Worm (Caenorhabditis elegans) whole organism, late embryonic: Measurements from ENCODE around the gene C02E7.8.

Experiments
- C38D4.7 ChIP-seq: fragments of 200-800 bp; sonication (Bioruptor generic); optimal IDR thresholded peaks from 2 replicates; lab custom pipeline; 2018; ENCODE audit warnings: mild to moderate bottlenecking, missing genetic modification characterization, moderate library complexity, missing compliant biosample characterization
- F13H6.1 ChIP-seq: sonication (generic microtip); optimal IDR thresholded peaks from 2 replicates; lab custom pipeline; 2016; ENCODE audit warnings: missing genetic modification characterization, missing compliant biosample characterization
- K02D7.2 ChIP-seq: sonication (generic microtip); optimal IDR thresholded peaks from 2 replicates; lab custom pipeline; 2017; ENCODE audit warnings: mild to moderate bottlenecking, missing genetic modification characterization, missing compliant biosample characterization
- T23F11.4 ChIP-seq: fragments of 200-800 bp; sonication (Bioruptor generic); optimal IDR thresholded peaks from 2 replicates; lab custom pipeline; 2018; ENCODE audit warnings: mild to moderate bottlenecking, missing genetic modification characterization, missing compliant biosample characterization
- Y22D7AL.16 ChIP-seq: sonication (generic microtip); optimal IDR thresholded peaks from 2 replicates; lab custom pipeline; 2016; ENCODE audit warnings: missing genetic modification characterization, missing compliant biosample characterization
- ama-1 ChIP-seq: fragments of 150-350 bp; optimal IDR thresholded peaks from 2 replicates; lab custom pipeline; 2014
- ceh-14 ChIP-seq: sonication (generic microtip); optimal IDR thresholded peaks from 2 replicates; lab custom pipeline; 2016; ENCODE audit warnings: missing genotype, missing genetic modification characterization, missing compliant biosample characterization
- ceh-19 ChIP-seq: fragments of 200-800 bp; sonication (Bioruptor generic); optimal IDR thresholded peaks from 2 replicates; lab custom pipeline; 2018; ENCODE audit warnings: mild to moderate bottlenecking, missing genetic modification characterization, missing compliant biosample characterization
- ceh-2 ChIP-seq: sonication (generic microtip); optimal IDR thresholded peaks from 2 replicates; lab custom pipeline; 2016; ENCODE audit warnings: missing genotype, missing genetic modification characterization, missing compliant biosample characterization
- ceh-22 ChIP-seq: sonication (generic microtip); optimal IDR thresholded peaks from 2 replicates; lab custom pipeline; 2017; ENCODE audit warnings: missing biosample characterization, missing genetic modification characterization
- ceh-30 ChIP-seq: fragments of 150-350 bp; optimal IDR thresholded peaks from 2 replicates; lab custom pipeline; 2014; ENCODE audit warnings: missing biosample characterization, missing genetic modification characterization
- ceh-31 ChIP-seq: sonication (generic microtip); optimal IDR thresholded peaks from 2 replicates; lab custom pipeline; 2016; ENCODE audit warnings: missing genetic modification characterization, missing compliant biosample characterization
- ceh-45 ChIP-seq: fragments of 200-800 bp; sonication (Bioruptor generic); IDR thresholded peaks from 2 replicates; pipeline ENCODE4 v1.3.6; 2022; ENCODE audit warnings: missing genetic modification reagents, missing genetic modification characterization, missing compliant biosample characterization
- ceh-9 ChIP-seq: sonication (generic microtip); optimal IDR thresholded peaks from 2 replicates; lab custom pipeline; 2016; ENCODE audit warnings: mild to moderate bottlenecking, missing genetic modification characterization, inconsistent platforms, missing compliant biosample characterization
- dmd-4 ChIP-seq: sonication (generic microtip); optimal IDR thresholded peaks from 2 replicates; lab custom pipeline; 2016; ENCODE audit warnings: borderline replicate concordance, missing genetic modification characterization, missing compliant biosample characterization
- dve-1 ChIP-seq: sonication (generic microtip); optimal IDR thresholded peaks from 2 replicates; lab custom pipeline; 2017; ENCODE audit warnings: antibody characterized with exemption, mild to moderate bottlenecking, missing genetic modification characterization, missing compliant biosample characterization
- ets-4 ChIP-seq: sonication (generic microtip); optimal IDR thresholded peaks from 2 replicates; lab custom pipeline; 2016; ENCODE audit warnings: missing genetic modification characterization, missing compliant biosample characterization
- eyg-1 ChIP-seq: sonication (generic microtip); optimal IDR thresholded peaks from 2 replicates; lab custom pipeline; 2016; ENCODE audit warnings: missing genotype, missing genetic modification characterization, missing compliant biosample characterization
- fax-1 ChIP-seq: sonication (generic microtip); optimal IDR thresholded peaks from 2 replicates; lab custom pipeline; 2016; ENCODE audit warnings: missing genotype, missing genetic modification characterization, missing compliant biosample characterization
- fkh-6 ChIP-seq: sonication (generic microtip); optimal IDR thresholded peaks from 2 replicates; lab custom pipeline; 2016; ENCODE audit warnings: missing genetic modification characterization, missing compliant biosample characterization
- gmeb-2 ChIP-seq: sonication (generic microtip); optimal IDR thresholded peaks from 2 replicates; lab custom pipeline; 2016; ENCODE audit warnings: missing genetic modification characterization, inconsistent platforms, missing compliant biosample characterization
- hlh-13 ChIP-seq: fragments of 200-800 bp; sonication (Bioruptor generic); optimal IDR thresholded peaks from 2 replicates; lab custom pipeline; 2018; ENCODE audit warnings: mild to moderate bottlenecking, missing genetic modification characterization, missing compliant biosample characterization
- hlh-30 ChIP-seq: sonication (generic microtip); optimal IDR thresholded peaks from 2 replicates; lab custom pipeline; 2017; ENCODE audit warnings: antibody characterized with exemption, missing genetic modification characterization, missing compliant biosample characterization; ENCODE audit not compliant: insufficient read depth
- lin-11 ChIP-seq: fragments of 200-800 bp; sonication (Bioruptor generic); optimal IDR thresholded peaks from 2 replicates; lab custom pipeline; 2018; ENCODE audit warnings: mild to moderate bottlenecking, missing genetic modification characterization, missing compliant biosample characterization
- nfya-1 ChIP-seq: sonication (generic microtip); optimal IDR thresholded peaks from 2 replicates; lab custom pipeline; 2017; ENCODE audit warnings: missing genetic modification characterization, mild to moderate bottlenecking, missing compliant biosample characterization, antibody characterized with exemption, moderate library complexity
- npax-4 ChIP-seq: sonication (generic microtip); optimal IDR thresholded peaks from 2 replicates; lab custom pipeline; 2016; ENCODE audit warnings: missing genetic modification characterization, missing compliant biosample characterization
- odd-2 ChIP-seq: sonication (generic microtip); optimal IDR thresholded peaks from 2 replicates; lab custom pipeline; 2017; ENCODE audit warnings: antibody characterized with exemption, mild to moderate bottlenecking, missing genetic modification characterization, missing compliant biosample characterization
- pag-3 ChIP-seq: sonication (generic microtip); optimal IDR thresholded peaks from 2 replicates; lab custom pipeline; 2016; ENCODE audit warnings: missing compliant biosample characterization, missing genetic modification characterization, borderline replicate concordance
- pat-9 ChIP-seq: fragments of 200-800 bp; sonication (Bioruptor generic); optimal IDR thresholded peaks from 2 replicates; lab custom pipeline; 2018; ENCODE audit warnings: mild to moderate bottlenecking, missing genetic modification characterization, moderate library complexity, missing compliant biosample characterization
- pax-1 ChIP-seq: fragments of 150-350 bp; optimal IDR thresholded peaks from 2 replicates; lab custom pipeline; 2014; ENCODE audit warnings: missing biosample characterization, missing genetic modification characterization
- pros-1 ChIP-seq: fragments of 150-350 bp; optimal IDR thresholded peaks from 2 replicates; lab custom pipeline; 2014; ENCODE audit warnings: missing biosample characterization, missing genetic modification reagents, missing genetic modification characterization
- rnt-1 ChIP-seq: sonication (generic microtip); optimal IDR thresholded peaks from 2 replicates; lab custom pipeline; 2016; ENCODE audit warnings: missing genetic modification characterization, missing compliant biosample characterization
- sdc-2 ChIP-seq: sonication (generic microtip); optimal IDR thresholded peaks from 2 replicates; lab custom pipeline; 2016; ENCODE audit warnings: missing genotype, missing genetic modification characterization, missing compliant biosample characterization
- sox-2 ChIP-seq: fragments of 200-800 bp; sonication (Bioruptor generic); IDR thresholded peaks from 2 replicates; pipeline ENCODE4 v1.3.6; 2022; ENCODE audit warnings: missing genetic modification reagents, missing genetic modification characterization, missing compliant biosample characterization
- sox-4 ChIP-seq: sonication (generic microtip); optimal IDR thresholded peaks from 2 replicates; lab custom pipeline; 2017; ENCODE audit warnings: mild to moderate bottlenecking, missing genetic modification characterization, inconsistent platforms, missing compliant biosample characterization
- tbx-2 ChIP-seq: sonication (generic microtip); optimal IDR thresholded peaks from 2 replicates; lab custom pipeline; 2016; ENCODE audit warnings: missing genetic modification characterization, missing compliant biosample characterization
- ttx-3 ChIP-seq: sonication (generic microtip); optimal IDR thresholded peaks from 2 replicates; lab custom pipeline; 2016; ENCODE audit warnings: missing genetic modification reagents, missing genetic modification characterization, missing compliant biosample characterization
- unc-3 ChIP-seq, 2 experiments: fragments of 200-800 bp in 1 of 2; sonication (Bioruptor generic) in 1 of 2; sonication (generic microtip) in 1 of 2; conservative IDR thresholded peaks in 1 of 2; optimal IDR thresholded peaks in 1 of 2; 2 replicates each; pipeline versions ENCODE4 v1.3.6 to Lab custom; 2016 to 2022; ENCODE audit warnings: missing compliant biosample characterization in 2 of 2, missing genetic modification characterization in 2 of 2, missing genetic modification reagents in 1 of 2
- ztf-16 ChIP-seq: sonication (generic microtip); optimal IDR thresholded peaks from 2 replicates; lab custom pipeline; 2017; ENCODE audit warnings: missing genetic modification characterization, missing compliant biosample characterization

C02E7.8 gene

ce11 chrV:4890781-4891180 is 29.8 kb downstream of the C02E7.8 start:
- TF ChIP-seq ceh-31 (no peak), dve-1 (no peak), F13H6.1 (tag; lab: Kevin White, UChicago) (no peak)

DNA sequence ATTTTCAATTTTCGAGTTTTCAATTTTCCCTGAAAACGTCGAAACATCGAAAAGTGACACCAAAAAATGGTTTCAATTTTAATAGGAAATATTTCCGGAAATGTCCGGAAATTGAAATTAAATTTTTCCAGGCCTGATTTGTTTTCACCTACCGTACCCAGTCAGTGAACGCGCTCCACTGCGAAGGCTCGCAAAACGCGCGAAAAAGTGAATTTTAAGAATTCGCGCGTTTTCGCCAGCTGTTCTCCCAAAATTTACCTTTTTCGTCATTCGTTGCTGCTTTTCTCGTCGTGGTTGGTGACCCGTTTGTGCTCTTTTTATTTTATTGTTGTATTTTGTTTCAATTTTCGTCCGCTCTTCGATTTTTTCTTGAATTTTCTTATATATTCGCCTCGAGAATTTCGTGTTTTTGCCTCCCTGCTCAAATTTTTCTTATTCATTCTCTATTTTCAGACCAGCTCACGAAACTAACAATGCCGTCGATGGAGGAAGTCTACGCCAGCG is 30.6 kb downstream of the C02E7.8 start, which contains the start of gene T19H12.2:
TSS of gene T19H12.2 (plus strand) at position 454 of the 504 bp plus-strand sequence.
- TF ChIP-seq pag-3 (tag; lab: Kevin White, UChicago) (no peak), npax-4 (tag; lab: Kevin White, UChicago) (no peak), ceh-19 (GFP tag; lab: Kevin White, UChicago) (no peak), ama-1 (lab: Kevin White, UChicago) (no peak), odd-2 (tag; lab: Kevin White, UChicago) (no peak), ztf-16 (no peak)

DNA sequence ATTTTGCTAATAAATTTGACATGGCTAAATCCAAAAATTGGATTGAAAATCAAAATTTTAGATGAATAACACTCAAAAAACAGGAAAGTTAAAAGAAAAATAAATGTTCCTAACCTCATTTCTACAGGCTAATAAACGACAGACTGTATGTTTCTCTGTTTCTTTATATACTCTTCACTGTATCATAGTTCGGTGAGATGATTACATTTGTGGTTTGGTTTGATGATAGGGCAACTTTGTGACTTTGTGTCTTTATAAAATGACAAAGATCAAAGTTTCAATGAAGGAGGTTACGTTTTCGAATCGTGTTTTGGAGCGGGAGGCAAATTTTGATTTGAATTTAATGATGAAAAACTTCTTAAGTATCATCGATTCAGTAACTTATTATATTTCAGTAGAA is 31.1 kb downstream of the C02E7.8 start, which contains the start of gene ugt-12:
TSS of gene ugt-12 (minus strand) at position 153 of the 400 bp plus-strand sequence.
- TF ChIP-seq pros-1 (no peak), Y22D7AL.16 (no peak), T23F11.4 (no peak), hlh-13 (GFP tag; lab: Kevin White, UChicago) (no peak), pat-9 (no peak), dve-1 (no peak), ets-4 (tag; lab: Kevin White, UChicago) (no peak), gmeb-2 (tag; lab: Kevin White, UChicago) (no peak), hlh-30 (tag; lab: Kevin White, UChicago) (no peak), dmd-4 (tag; lab: Kevin White, UChicago) (no peak), ceh-2 (tag; lab: Kevin White, UChicago) (no peak), ceh-9 (no peak)

DNA sequence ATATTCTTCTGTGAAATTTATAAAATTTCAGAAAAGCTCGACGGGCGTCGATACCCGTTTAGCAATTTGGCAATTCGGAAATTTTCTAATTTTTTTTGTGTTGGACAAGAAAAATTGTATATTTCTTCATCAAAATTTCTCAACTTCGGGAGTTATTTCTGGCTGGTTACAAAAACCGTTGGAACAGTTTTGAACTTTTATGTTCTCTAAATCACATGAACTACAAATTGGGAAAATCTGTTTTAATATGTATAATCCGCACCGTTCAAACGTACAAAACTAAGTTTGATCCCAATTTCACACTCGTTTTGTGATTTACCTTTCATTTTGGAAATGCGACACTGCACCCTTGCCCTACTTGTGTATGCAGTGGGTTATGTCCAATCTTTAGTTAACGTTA is 35.2 kb downstream of the C02E7.8 start, which contains the start of gene T19H12.3:
TSS of gene T19H12.3 (plus strand) at position 301 of the 400 bp plus-strand sequence.
- no peak for TF ChIP-seq ttx-3
- no peak for TF ChIP-seq unc-3 (GFP tag; conservative IDR thresholded peaks at IDR 0.05; lab: Robert Waterston, UW)
- TF ChIP-seq unc-3 (tag; optimal IDR thresholded peaks at IDR 0.05; lab: Kevin White, UChicago) = no peak
- TF ChIP-seq nfya-1 = no peak
- no peak for TF ChIP-seq fax-1 (tag; lab: Kevin White, UChicago)
- no peak for TF ChIP-seq ceh-45 (GFP tag; lab: Robert Waterston, UW)

DNA sequence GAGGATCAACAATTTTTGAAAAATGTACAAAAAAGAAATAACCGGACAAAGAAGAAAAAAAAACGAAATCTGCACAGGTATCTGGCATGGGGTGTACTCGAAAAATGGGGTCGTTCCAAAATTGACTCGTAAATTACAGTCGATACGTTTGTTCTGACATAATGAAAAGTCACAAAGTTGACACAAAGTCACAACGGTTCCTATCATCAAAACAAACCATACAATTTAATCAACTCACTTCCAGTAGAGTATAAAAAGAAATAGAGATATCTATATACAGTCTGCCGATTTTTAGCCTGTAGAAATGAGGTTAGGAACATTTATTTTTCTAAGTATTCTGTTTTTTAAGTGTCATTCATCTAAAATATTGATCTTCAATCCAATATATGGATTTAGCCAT is 36.1 kb downstream of the C02E7.8 start, which contains the start of gene T19H12.12:
TSS of gene T19H12.12 (plus strand) at position 301 of the 400 bp plus-strand sequence.
- TF ChIP-seq ceh-2 (tag; lab: Kevin White, UChicago) = no peak
- no peak for TF ChIP-seq gmeb-2 (tag; lab: Kevin White, UChicago)
- TF ChIP-seq dve-1 = no peak
- no peak for TF ChIP-seq ztf-16
- TF ChIP-seq ceh-9 = no peak
- no peak for TF ChIP-seq K02D7.2 (tag; lab: Kevin White, UChicago)
- TF ChIP-seq ttx-3 = no peak
- TF ChIP-seq eyg-1 (tag; lab: Kevin White, UChicago) = no peak

- no peak for TF ChIP-seq ceh-30 (tag; lab: Kevin White, UChicago)
Observed at ce11 chrV:4881377-4881776, 39.2 kb downstream of the C02E7.8 start, which contains the start of gene str-32. TSS of gene str-32 (minus strand) at chrV:4881477.

ce11 chrV:4879251-4879650 is 41.3 kb downstream of the C02E7.8 start, which contains the start of gene T19H12.15:
TSS of gene T19H12.15 (minus strand) at chrV:4879351.
- TF ChIP-seq pax-1 (tag; lab: Kevin White, UChicago) (no peak), rnt-1 (tag; lab: Kevin White, UChicago) (no peak), fkh-6 (tag; lab: Kevin White, UChicago) (no peak), F13H6.1 (tag; lab: Kevin White, UChicago) (no peak), ceh-14 (tag; lab: Kevin White, UChicago) (no peak), sox-4 (tag; lab: Kevin White, UChicago) (no peak), hlh-13 (GFP tag; lab: Kevin White, UChicago) (no peak), ceh-22 (tag; lab: Kevin White, UChicago) (no peak), nfya-1 (no peak), tbx-2 (no peak), ceh-2 (tag; lab: Kevin White, UChicago) (no peak), ets-4 (tag; lab: Kevin White, UChicago) (no peak), sdc-2 (tag; lab: Kevin White, UChicago) (no peak), npax-4 (tag; lab: Kevin White, UChicago) (no peak), C38D4.7 (GFP tag; lab: Kevin White, UChicago) (no peak), sox-2 (GFP tag; lab: Robert Waterston, UW) (no peak), dve-1 (no peak), lin-11 (tag; lab: Kevin White, UChicago) (no peak), fax-1 (tag; lab: Kevin White, UChicago) (no peak), ztf-16 (no peak)
- TF ChIP-seq, all 69 proteins: peak for 0
